Fruit fly (Drosophila melanogaster): ENCODE results near the gene CG8188.
A peak's percentile ranks its signal among the peaks of the same experiment; 100 is the strongest.

Gene CG8188

dm6 chrX:17712995-17713739 is 10.3 kb upstream of the CG8188 start:
- TF ChIP-seq CTCF (optimal IDR thresholded peaks at IDR 0.05) = no peak
- TF ChIP-seq CG8478 (optimal IDR thresholded peaks at IDR 0.05) = no peak

- TF ChIP-seq CTCF (optimal IDR thresholded peaks at IDR 0.05) (no peak), CG8478 (optimal IDR thresholded peaks at IDR 0.05) (no peak)
These were observed 9.6 kb upstream of the CG8188 start for dm6 chrX:17712466-17712865.

- no peak for TF ChIP-seq CTCF (optimal IDR thresholded peaks at IDR 0.05)
- no peak for TF ChIP-seq CG8478 (optimal IDR thresholded peaks at IDR 0.05)
These were observed 9.1 kb upstream of the CG8188 start for dm6 chrX:17711916-17712315.

- TF ChIP-seq CTCF (optimal IDR thresholded peaks at IDR 0.05) = no peak
- no peak for TF ChIP-seq CG8478 (optimal IDR thresholded peaks at IDR 0.05)
These were observed 7.7 kb upstream of the CG8188 start for dm6 chrX:17710273-17711085.

- TF ChIP-seq CTCF (optimal IDR thresholded peaks at IDR 0.05) (peak; percentile 43 to 52), CG8478 (optimal IDR thresholded peaks at IDR 0.05) (no peak)
These were observed 6.9 kb upstream of the CG8188 start, which contains the start of the genes CG8173 and raskol for dm6 chrX:17709546-17710272. Gene CG8173, minus strand, starts transcription at chrX:17709653. Gene raskol, plus strand, starts transcription at chrX:17710144.

- TF ChIP-seq CG8478 (optimal IDR thresholded peaks at IDR 0.05) (no peak), CTCF (optimal IDR thresholded peaks at IDR 0.05) (no peak)
These were observed 6.0 kb upstream of the CG8188 start for dm6 chrX:17708843-17709242.

dm6 chrX:17707691-17708090 is 4.9 kb upstream of the CG8188 start:
- TF ChIP-seq CTCF (optimal IDR thresholded peaks at IDR 0.05) (no peak), CG8478 (optimal IDR thresholded peaks at IDR 0.05) (no peak)

- no peak for TF ChIP-seq CG8478 (optimal IDR thresholded peaks at IDR 0.05)
- no peak for TF ChIP-seq CTCF (optimal IDR thresholded peaks at IDR 0.05)
These were observed 3.8 kb downstream of the CG8188 start for dm6 chrX:17698864-17699504.

dm6 chrX:17698436-17698835 is 4.4 kb downstream of the CG8188 start, which contains the start of gene chas:
Gene chas, minus strand, starts transcription at chrX:17698730.
- no peak for TF ChIP-seq CG8478 (optimal IDR thresholded peaks at IDR 0.05)
- no peak for TF ChIP-seq CTCF (optimal IDR thresholded peaks at IDR 0.05)

dm6 chrX:17697703-17698145 is 5.1 kb downstream of the CG8188 start:
- TF ChIP-seq CG8478 (optimal IDR thresholded peaks at IDR 0.05) (no peak), CTCF (optimal IDR thresholded peaks at IDR 0.05) (peak; percentile 69 to 83)

- TF ChIP-seq CTCF (optimal IDR thresholded peaks at IDR 0.05) = no peak
- TF ChIP-seq CG8478 (optimal IDR thresholded peaks at IDR 0.05) = no peak
These were observed 5.6 kb downstream of the CG8188 start for dm6 chrX:17697266-17697665.

- no peak for TF ChIP-seq CTCF (optimal IDR thresholded peaks at IDR 0.05)
These were observed 6.2 kb downstream of the CG8188 start for dm6 chrX:17696637-17697036.

- TF ChIP-seq CG8478 (optimal IDR thresholded peaks at IDR 0.05) = no peak
- TF ChIP-seq CTCF (optimal IDR thresholded peaks at IDR 0.05) = peak; percentile 69 to 90
These were observed 7.2 kb downstream of the CG8188 start for dm6 chrX:17695641-17696040.

- no peak for TF ChIP-seq CG8478 (optimal IDR thresholded peaks at IDR 0.05)
- no peak for TF ChIP-seq CTCF (optimal IDR thresholded peaks at IDR 0.05)
These were observed 7.9 kb downstream of the CG8188 start for dm6 chrX:17694873-17695446.

Measured in S2 (cell line).